Worm (Caenorhabditis elegans): ENCODE results near the gene W06G6.20.

- no peak for TF ChIP-seq nhr-11 (tag; optimal IDR thresholded peaks at IDR 0.05)
- TF ChIP-seq mdl-1 (tag; optimal IDR thresholded peaks at IDR 0.05): no peak
- no peak for TF ChIP-seq C34B4.2 (tag; optimal IDR thresholded peaks at IDR 0.05)
- TF ChIP-seq irx-1 (tag; optimal IDR thresholded peaks at IDR 0.05): no peak
- TF ChIP-seq efl-1 (optimal IDR thresholded peaks at IDR 0.05): no peak
- no peak for TF ChIP-seq efl-1 (GFP tag; optimal IDR thresholded peaks at IDR 0.05 in 1 of 2)
- no peak for TF ChIP-seq ceh-82 (tag; optimal IDR thresholded peaks at IDR 0.05)
- no peak for TF ChIP-seq skn-1 (tag; optimal IDR thresholded peaks at IDR 0.05)
Observed at ce11 chrV:16621894-16622293, 26.3 kb downstream of the W06G6.20 start.

All from whole organism, L1 larva.